Worm (Caenorhabditis elegans) whole organism, young adult: ENCODE data around the gene cpb-1.

ENCODE experiments used
- F10E7.11 ChIP-seq: sonication (generic microtip); optimal IDR thresholded peaks from 2 replicates; lab custom pipeline; 2017; ENCODE audit warnings: mild to moderate bottlenecking, missing genetic modification characterization, moderate library complexity, missing compliant biosample characterization
- F23B12.7 ChIP-seq: sonication (generic microtip); optimal IDR thresholded peaks from 2 replicates; lab custom pipeline; 2017; ENCODE audit warnings: missing genetic modification characterization, mild to moderate bottlenecking, missing compliant biosample characterization, antibody characterized with exemption, moderate library complexity; ENCODE audit not compliant: insufficient read depth
- F33H1.4 ChIP-seq: fragments of 200-800 bp; sonication (Bioruptor generic); IDR thresholded peaks from 2 replicates; pipeline ENCODE4 v1.3.6; 2022; ENCODE audit warnings: missing genetic modification reagents, missing genetic modification characterization, missing compliant biosample characterization
- F37B4.10 ChIP-seq: fragments of 200-800 bp; sonication (Bioruptor generic); IDR thresholded peaks from 2 replicates; pipeline ENCODE4 v1.3.6; 2022; ENCODE audit warnings: missing genetic modification characterization, missing compliant biosample characterization
- F52B5.7 ChIP-seq: sonication (generic microtip); optimal IDR thresholded peaks from 2 replicates; lab custom pipeline; 2016; ENCODE audit warnings: mild to moderate bottlenecking, missing genetic modification characterization, missing compliant biosample characterization
- F57A8.1 ChIP-seq: fragments of 200-800 bp; sonication (Bioruptor generic); optimal IDR thresholded peaks from 2 replicates; lab custom pipeline; 2018; ENCODE audit warnings: mild to moderate bottlenecking, missing genetic modification characterization, moderate library complexity, missing compliant biosample characterization
- Y95B8A.8 ChIP-seq: fragments of 200-800 bp; sonication (Bioruptor generic); IDR thresholded peaks from 2 replicates; pipeline ENCODE4 v1.3.6; 2022; ENCODE audit warnings: missing genetic modification reagents, missing genetic modification characterization, missing compliant biosample characterization
- aptf-2 ChIP-seq: fragments of 200-800 bp; sonication (Bioruptor generic); conservative IDR thresholded peaks from 2 replicates; pipeline ENCODE4 v1.3.6; 2022; ENCODE audit warnings: missing genetic modification reagents, missing genetic modification characterization, missing compliant biosample characterization
- bed-2 ChIP-seq: fragments of 200-800 bp; sonication (Bioruptor generic); IDR thresholded peaks from 2 replicates; pipeline ENCODE4 v1.3.6; 2022; ENCODE audit warnings: missing genetic modification reagents, missing genetic modification characterization, missing compliant biosample characterization
- cebp-2 ChIP-seq: fragments of 200-800 bp; sonication (Bioruptor generic); IDR thresholded peaks from 2 replicates; pipeline ENCODE4 v1.3.6; 2022; ENCODE audit warnings: missing genetic modification characterization, missing compliant biosample characterization
- ceh-100 ChIP-seq: fragments of 200-800 bp; sonication (Bioruptor generic); IDR thresholded peaks from 2 replicates; pipeline ENCODE4 v1.3.6; 2022; ENCODE audit warnings: missing genetic modification reagents, missing genetic modification characterization, missing compliant biosample characterization
- chd-7 ChIP-seq: sonication (generic microtip); optimal IDR thresholded peaks from 2 replicates; lab custom pipeline; 2016; ENCODE audit warnings: mild to moderate bottlenecking, missing genetic modification characterization, moderate library complexity, missing compliant biosample characterization
- die-1 ChIP-seq: sonication (generic microtip); optimal IDR thresholded peaks from 2 replicates; lab custom pipeline; 2016; ENCODE audit warnings: missing genotype, mild to moderate bottlenecking, missing genetic modification characterization, missing compliant biosample characterization
- dpl-1 ChIP-seq: fragments of 150-350 bp; optimal IDR thresholded peaks from 2 replicates; lab custom pipeline; 2014; ENCODE audit warnings: missing biosample characterization, missing genetic modification reagents, missing genetic modification characterization
- ets-4 ChIP-seq: fragments of 200-800 bp; sonication (Bioruptor generic); optimal IDR thresholded peaks from 2 replicates; lab custom pipeline; 2018; ENCODE audit warnings: mild to moderate bottlenecking, missing genetic modification characterization, missing compliant biosample characterization
- him-1 ChIP-seq: sonication (generic microtip); optimal IDR thresholded peaks from 2 replicates; lab custom pipeline; 2016; ENCODE audit warnings: missing genotype, missing genetic modification reagents, missing genetic modification characterization, missing compliant biosample characterization
- hlh-12 ChIP-seq: sonication (generic microtip); optimal IDR thresholded peaks from 2 replicates; lab custom pipeline; 2016; ENCODE audit warnings: missing genetic modification characterization, missing compliant biosample characterization
- hlh-26 ChIP-seq: fragments of 200-800 bp; sonication (Bioruptor generic); conservative IDR thresholded peaks from 2 replicates; pipeline ENCODE4 v1.3.6; 2022; ENCODE audit warnings: missing genetic modification reagents, missing genetic modification characterization, missing compliant biosample characterization
- hrde-1 ChIP-seq: sonication (generic microtip); optimal IDR thresholded peaks from 2 replicates; lab custom pipeline; 2016; ENCODE audit warnings: missing genetic modification characterization, mild to moderate bottlenecking, missing compliant biosample characterization, moderate library complexity, missing genotype, missing genetic modification reagents, borderline replicate concordance
- hsf-1 ChIP-seq: fragments of 200-800 bp; sonication (Bioruptor generic); IDR thresholded peaks from 2 replicates; pipeline ENCODE4 v1.3.6; 2022; ENCODE audit warnings: missing genetic modification reagents, missing genetic modification characterization, missing compliant biosample characterization
- madf-8 ChIP-seq: fragments of 200-800 bp; sonication (Bioruptor generic); conservative IDR thresholded peaks from 2 replicates; pipeline ENCODE4 v1.3.6; 2022; ENCODE audit warnings: missing genetic modification reagents, missing genetic modification characterization, missing compliant biosample characterization
- mes-4 ChIP-seq: sonication (generic microtip); optimal IDR thresholded peaks from 2 replicates; lab custom pipeline; 2016; ENCODE audit warnings: missing genotype, missing genetic modification characterization, missing compliant biosample characterization
- mxl-1 ChIP-seq: sonication (generic microtip); optimal IDR thresholded peaks from 2 replicates; lab custom pipeline; 2016; ENCODE audit warnings: missing genetic modification characterization, missing compliant biosample characterization
- nfya-1 ChIP-seq: sonication (generic microtip); optimal IDR thresholded peaks from 2 replicates; lab custom pipeline; 2017; ENCODE audit warnings: antibody characterized with exemption, missing compliant biosample characterization, missing genetic modification characterization, borderline replicate concordance; ENCODE audit not compliant: insufficient read depth
- nfya-2 ChIP-seq: fragments of 200-800 bp; sonication (Bioruptor generic); IDR thresholded peaks from 2 replicates; pipeline ENCODE4 v1.3.6; 2022; ENCODE audit warnings: missing genetic modification reagents, missing genetic modification characterization, missing compliant biosample characterization
- nfyb-1 ChIP-seq: fragments of 200-800 bp; sonication (Bioruptor generic); IDR thresholded peaks from 2 replicates; pipeline ENCODE4 v1.3.6; 2022; ENCODE audit warnings: missing genetic modification reagents, missing genetic modification characterization, missing compliant biosample characterization
- nhr-179 ChIP-seq: sonication (generic microtip); optimal IDR thresholded peaks from 2 replicates; lab custom pipeline; 2016; ENCODE audit warnings: mild to moderate bottlenecking, missing genetic modification characterization, missing compliant biosample characterization
- nhr-80 ChIP-seq: sonication (generic microtip); optimal IDR thresholded peaks from 2 replicates; lab custom pipeline; 2016; ENCODE audit warnings: missing genetic modification characterization, missing compliant biosample characterization
- nhr-90 ChIP-seq: sonication (generic microtip); optimal IDR thresholded peaks from 2 replicates; lab custom pipeline; 2016; ENCODE audit warnings: missing genotype, mild to moderate bottlenecking, missing genetic modification characterization, missing compliant biosample characterization
- sdz-38 ChIP-seq: sonication (generic microtip); optimal IDR thresholded peaks from 2 replicates; lab custom pipeline; 2016; ENCODE audit warnings: missing genotype, missing genetic modification characterization, missing compliant biosample characterization
- tbp1 ChIP-seq: fragments of 200-800 bp; sonication (Bioruptor generic); optimal IDR thresholded peaks from 2 replicates; lab custom pipeline; 2018; ENCODE audit warnings: mild to moderate bottlenecking, missing genetic modification characterization, missing compliant biosample characterization
- tlf-1 ChIP-seq: fragments of 200-800 bp; sonication (Bioruptor generic); optimal IDR thresholded peaks from 2 replicates; lab custom pipeline; 2018; ENCODE audit warnings: mild to moderate bottlenecking, missing genetic modification characterization, missing compliant biosample characterization
- zfh-2 ChIP-seq: fragments of 200-800 bp; sonication (Bioruptor generic); conservative IDR thresholded peaks from 2 replicates; pipeline ENCODE4 v1.3.6; 2022; ENCODE audit warnings: missing genetic modification reagents, missing genetic modification characterization, missing compliant biosample characterization
- ztf-22 ChIP-seq: fragments of 200-800 bp; sonication (Bioruptor generic); optimal IDR thresholded peaks from 2 replicates; lab custom pipeline; 2018; ENCODE audit warnings: mild to moderate bottlenecking, missing genetic modification characterization, moderate library complexity, missing compliant biosample characterization

Gene cpb-1

ce11 chrIII:9336807-9337206 lies 14.7 kb downstream of the cpb-1 start:
- TF ChIP-seq F37B4.10 (no peak), die-1 (tag; lab: Kevin White, UChicago) (no peak)

ce11 chrIII:9337968-9338367 lies 15.9 kb downstream of the cpb-1 start:
- TF ChIP-seq F23B12.7 (tag; lab: Kevin White, UChicago) = no peak
- no peak for TF ChIP-seq bed-2 (GFP tag; lab: Robert Waterston, UW)
- TF ChIP-seq nhr-179 = no peak
- no peak for TF ChIP-seq sdz-38
- TF ChIP-seq madf-8 = no peak
- no peak for TF ChIP-seq cebp-2
- TF ChIP-seq ztf-22 (GFP tag; lab: Kevin White, UChicago) = no peak
- no peak for TF ChIP-seq him-1 (tag; lab: Kevin White, UChicago)
- no peak for TF ChIP-seq mxl-1 (tag; lab: Kevin White, UChicago)
- TF ChIP-seq F52B5.7 (tag; lab: Kevin White, UChicago) = no peak
- TF ChIP-seq tlf-1 (GFP tag; lab: Kevin White, UChicago) = no peak
- no peak for TF ChIP-seq ceh-100 (GFP tag; lab: Robert Waterston, UW)
- TF ChIP-seq nhr-80 (tag; lab: Kevin White, UChicago) = no peak
- no peak for TF ChIP-seq ets-4 (GFP tag; lab: Kevin White, UChicago)
- TF ChIP-seq dpl-1 (GFP tag; lab: Kevin White, UChicago) = no peak
- TF ChIP-seq F10E7.11 (tag; lab: Kevin White, UChicago) = no peak
- TF ChIP-seq tbp1 (GFP tag; lab: Kevin White, UChicago) = no peak

- no peak for TF ChIP-seq aptf-2 (GFP tag; lab: Robert Waterston, UW)
- TF ChIP-seq zfh-2 (GFP tag; lab: Robert Waterston, UW) = peak; percentile 29; the same call in 1 of the 2 replicates
- TF ChIP-seq F33H1.4 = no peak
- TF ChIP-seq, all 124 proteins: peak for 1
These were observed 17.9 kb downstream of the cpb-1 start for ce11 chrIII:9340025-9340424.

ce11 chrIII:9344347-9344746 lies 22.2 kb downstream of the cpb-1 start, which contains the start of gene emb-9:
emb-9 (minus strand) TSS chrIII:9344447.
- TF ChIP-seq hlh-26 (GFP tag; lab: Robert Waterston, UW) = no peak
- no peak for TF ChIP-seq hsf-1 (GFP tag; lab: Robert Waterston, UW)
- no peak for TF ChIP-seq aptf-2 (GFP tag; lab: Robert Waterston, UW)
- TF ChIP-seq F37B4.10 = no peak
- TF ChIP-seq nhr-90 = no peak
- TF ChIP-seq tlf-1 (GFP tag; lab: Kevin White, UChicago) = no peak
- TF ChIP-seq cebp-2 = no peak
- no peak for TF ChIP-seq ceh-100 (GFP tag; lab: Robert Waterston, UW)
- TF ChIP-seq Y95B8A.8 (GFP tag; lab: Robert Waterston, UW) = no peak
- TF ChIP-seq F33H1.4 = no peak
- no peak for TF ChIP-seq mes-4
- no peak for TF ChIP-seq mxl-1 (tag; lab: Kevin White, UChicago)
- TF ChIP-seq hrde-1 (tag; lab: Kevin White, UChicago) = no peak
- no peak for TF ChIP-seq nfya-2 (GFP tag; lab: Robert Waterston, UW)
- TF ChIP-seq hlh-12 (tag; lab: Kevin White, UChicago) = no peak
- TF ChIP-seq chd-7 = no peak
- no peak for TF ChIP-seq nfya-1 (tag; lab: Kevin White, UChicago)
- TF ChIP-seq nfyb-1 (GFP tag; lab: Robert Waterston, UW) = no peak
- TF ChIP-seq tbp1 (GFP tag; lab: Kevin White, UChicago) = no peak
- no peak for TF ChIP-seq F57A8.1 (GFP tag; lab: Kevin White, UChicago)
